Fruit fly (Drosophila melanogaster): ENCODE results near the gene PGRP-SB1.

PGRP-SB1 gene

dm6 chr3L:16697069-16697468, 30.7 kb downstream of the PGRP-SB1 start (continued):
- TF ChIP-seq Awh (GFP tag; IDR thresholded peaks at IDR 0.05) (peak; percentile 55; the same call in 1 of the 2 replicates), otp (GFP tag; IDR thresholded peaks at IDR 0.05) (no peak), Ssrp (tag; optimal IDR thresholded peaks at IDR 0.05) (peak; percentile 48), org-1 (GFP tag; optimal IDR thresholded peaks at IDR 0.05) (no peak), CG10959 (GFP tag; IDR thresholded peaks at IDR 0.05) (no peak), CG6683 (GFP tag; optimal IDR thresholded peaks at IDR 0.05) (no peak), CG12942 (GFP tag; optimal IDR thresholded peaks at IDR 0.05) (no peak), CG7987 (GFP tag; optimal IDR thresholded peaks at IDR 0.05) (no peak), zen2 (GFP tag; IDR thresholded peaks at IDR 0.05; ENCODE audit: partially characterized antibody) (no peak), Gug (GFP tag; IDR thresholded peaks at IDR 0.05) (no peak), Lhr (GFP tag; optimal IDR thresholded peaks at IDR 0.05) (no peak), CG31365 (tag; optimal IDR thresholded peaks at IDR 0.05) (no peak), Dll (GFP tag; IDR thresholded peaks at IDR 0.05; ENCODE audit: partially characterized antibody) (no peak), dmrt11E (tag; optimal IDR thresholded peaks at IDR 0.05) (no peak), CG6654 (GFP tag; optimal IDR thresholded peaks at IDR 0.05) (no peak), nau (GFP tag; optimal IDR thresholded peaks at IDR 0.05) (no peak), unpg (GFP tag; optimal IDR thresholded peaks at IDR 0.05) (peak; percentile 42), CG17359 (tag; optimal IDR thresholded peaks at IDR 0.05) (peak; percentile 75), BtbVII (GFP tag; optimal IDR thresholded peaks at IDR 0.05) (peak; percentile 7), fru (optimal IDR thresholded peaks at IDR 0.05) (no peak), Ravus (GFP tag; IDR thresholded peaks at IDR 0.05) (no peak), Mad (GFP tag; optimal IDR thresholded peaks at IDR 0.05) (no peak), CG3847 (GFP tag; IDR thresholded peaks at IDR 0.05) (peak; percentile 37), abd-A (tag; optimal IDR thresholded peaks at IDR 0.05) (no peak), fu2 (GFP tag; optimal IDR thresholded peaks at IDR 0.05) (no peak), CG1603 (tag; optimal IDR thresholded peaks at IDR 0.05) (no peak), fd3F (GFP tag; optimal IDR thresholded peaks at IDR 0.05) (peak; percentile 31), run (tag; optimal IDR thresholded peaks at IDR 0.05) (no peak), ash1 (GFP tag; optimal IDR thresholded peaks at IDR 0.05) (no peak), CG34224 (GFP tag; IDR thresholded peaks at IDR 0.05; ENCODE audit: partially characterized antibody) (no peak), chn (GFP tag; optimal IDR thresholded peaks at IDR 0.05) (no peak), CG5180 (GFP tag; optimal IDR thresholded peaks at IDR 0.05) (no peak), CG10543 (GFP tag; optimal IDR thresholded peaks at IDR 0.05) (no peak), Rfx (GFP tag; IDR thresholded peaks at IDR 0.05) (peak; percentile 34; the same call in 1 of the 2 replicates), B-H2 (GFP tag; optimal IDR thresholded peaks at IDR 0.05) (no peak), HmgD (GFP tag; optimal IDR thresholded peaks at IDR 0.05) (no peak), wor (GFP tag; IDR thresholded peaks at IDR 0.05) (0 out of 2 replicates have a peak, but pooled peaks have one; percentile 18), z (GFP tag; IDR thresholded peaks at IDR 0.05) (no peak), sna (GFP tag; IDR thresholded peaks at IDR 0.05; ENCODE audit: partially characterized antibody) (no peak), CG9215 (GFP tag; IDR thresholded peaks at IDR 0.05) (no peak)

DNA sequence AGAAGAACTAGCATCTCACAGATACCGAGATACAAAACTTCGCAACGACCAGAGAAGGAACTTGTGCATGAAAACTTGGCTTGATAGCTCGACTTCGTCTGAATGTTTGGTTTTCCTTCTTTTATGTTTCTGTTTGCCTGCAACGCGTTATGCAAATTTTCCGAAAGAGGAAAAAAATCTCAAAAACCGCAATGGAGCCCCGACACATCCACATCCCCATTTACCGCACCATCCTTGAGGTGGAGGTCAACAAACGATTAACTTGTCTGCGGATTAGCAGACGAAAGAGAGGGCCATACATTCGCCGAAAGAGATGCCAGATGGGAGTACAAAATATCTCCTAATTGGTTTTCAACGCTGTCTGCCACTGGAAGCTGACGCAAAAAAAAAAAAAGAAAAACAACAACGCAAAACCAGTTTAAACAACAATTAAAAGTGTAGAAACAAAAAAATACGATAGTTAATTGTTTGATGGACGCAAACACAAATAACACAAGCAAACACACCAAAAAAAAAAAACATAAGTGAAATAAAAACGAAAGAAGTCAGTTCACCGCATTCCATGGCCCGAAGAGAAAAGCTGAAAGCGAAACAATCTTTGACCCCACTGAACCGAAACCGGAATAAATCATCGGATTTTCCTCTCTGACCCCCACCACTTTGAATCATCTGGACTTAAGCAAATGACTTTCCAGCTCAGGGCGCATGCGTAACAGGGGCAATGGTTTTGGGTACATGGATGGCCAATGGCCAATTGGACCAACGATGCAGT, 32.5 kb downstream of the PGRP-SB1 start:
- TF ChIP-seq Hr78 (GFP tag; optimal IDR thresholded peaks at IDR 0.05) (peak in 1 of 2 experiments; percentile 69), CG11695 (GFP tag; IDR thresholded peaks at IDR 0.05) (0 out of 3 replicates have a peak, but pooled peaks have one; percentile 8), Blimp-1 (GFP tag; optimal IDR thresholded peaks at IDR 0.05) (peak; percentile 77), sqz (GFP tag; optimal IDR thresholded peaks at IDR 0.05) (peak; percentile 18), CG10321 (GFP tag; IDR thresholded peaks at IDR 0.05) (0 out of 2 replicates have a peak, but pooled peaks have one; percentile 8), CG30020 (tag; optimal IDR thresholded peaks at IDR 0.05) (no peak), CG33557 (GFP tag; optimal IDR thresholded peaks at IDR 0.05) (peak; percentile 12), CG15073 (GFP tag; optimal IDR thresholded peaks at IDR 0.05) (no peak), oc (tag; optimal IDR thresholded peaks at IDR 0.05) (peak; percentile 31), chinmo (GFP tag; IDR thresholded peaks at IDR 0.05; ENCODE audit: partially characterized antibody) (0 out of 4 replicates have a peak, but pooled peaks have one; percentile 52), sd (tag; optimal IDR thresholded peaks at IDR 0.05) (peak; percentile 68)

Data from whole organism, embryonic.